ENCODE assay signal across 5 fruit fly cellular contexts in the genomic region with DNA sequence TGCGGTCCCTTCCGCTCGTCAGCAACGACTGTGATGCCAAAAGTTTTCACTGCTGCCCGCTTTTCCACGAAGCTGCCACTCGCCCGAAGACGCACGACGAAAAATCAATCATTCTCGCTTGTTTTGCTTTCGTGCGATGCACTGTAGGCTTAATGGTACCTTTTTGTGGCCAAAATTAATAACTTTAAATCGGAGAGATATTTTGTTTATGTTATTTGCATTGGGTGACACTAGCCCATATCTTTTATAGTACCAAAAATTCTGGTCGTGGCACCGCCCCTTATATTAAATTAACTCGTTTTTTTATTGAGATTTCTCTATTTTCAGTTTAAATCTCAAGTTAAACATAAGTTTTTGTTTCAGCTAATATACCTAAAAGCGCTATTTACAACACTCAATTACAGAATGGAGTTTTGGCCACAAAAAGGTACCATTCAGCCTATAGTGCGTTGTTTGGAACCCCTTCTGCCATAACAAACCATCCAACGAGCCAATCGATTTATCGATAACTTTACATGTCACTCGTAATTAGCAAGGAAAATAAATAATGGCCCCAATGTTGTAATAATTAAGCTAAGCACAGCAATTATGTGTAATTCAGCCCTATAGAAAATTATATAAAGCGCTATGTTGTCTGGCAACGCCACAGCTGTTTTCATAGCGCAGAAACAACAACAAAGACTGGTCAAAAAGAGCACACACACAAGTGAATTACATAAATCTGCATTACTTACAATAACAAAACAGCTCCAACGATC.
TF ChIP-seq lines count a peak whose summit lies in the region.

No protein-coding gene starts in this region.

TF ChIP-seq in whole organism, adult, 20 proteins besides CTCF, POLR2A, EP300 and RAD21 (continued from another document):
- TF ChIP-seq Clk (GFP tag; optimal IDR thresholded peaks at IDR 0.05; lab: Kevin White, UChicago) (peak; percentile 21), CG7101 (tag; optimal IDR thresholded peaks at IDR 0.05; lab: Kevin White, UChicago) (peak; percentile 65), CG1620 (GFP tag; optimal IDR thresholded peaks at IDR 0.05; lab: Kevin White, UChicago) (peak; percentile 17), CG11617 (GFP tag; optimal IDR thresholded peaks at IDR 0.05; lab: Kevin White, UChicago) (peak; percentile 68), cic (GFP tag; optimal IDR thresholded peaks at IDR 0.05; lab: Kevin White, UChicago) (peak; percentile 25)

TF ChIP-seq in whole organism, embryonic, 481 proteins besides CTCF, POLR2A, EP300 and RAD21 (continued from another document and continues in another):
- no peak for TF ChIP-seq Hey (tag; optimal IDR thresholded peaks at IDR 0.05; lab: Kevin White, UChicago)
- peak; percentile 84 for TF ChIP-seq CG2678 (tag; optimal IDR thresholded peaks at IDR 0.05; lab: Kevin White, UChicago)
- TF ChIP-seq ewg (GFP tag; optimal IDR thresholded peaks at IDR 0.05; lab: Kevin White, UChicago), result peak; percentile 16
- no peak for TF ChIP-seq CG11456 (GFP tag; IDR thresholded peaks at IDR 0.05; lab: Robert Waterston, UW)
- TF ChIP-seq vfl (GFP tag; optimal IDR thresholded peaks at IDR 0.05; lab: Kevin White, UChicago), result no peak
- TF ChIP-seq CG10979 (tag; optimal IDR thresholded peaks at IDR 0.05; lab: Kevin White, UChicago), result peak; percentile 68
- peak; percentile 42; the same call in 1 of the 2 replicates for TF ChIP-seq amos (GFP tag; IDR thresholded peaks at IDR 0.05; lab: Robert Waterston, UW; ENCODE audit: partially characterized antibody)
- peak; percentile 74 for TF ChIP-seq Oli (tag; optimal IDR thresholded peaks at IDR 0.05; lab: Kevin White, UChicago)
- no peak for TF ChIP-seq dati (GFP tag; IDR thresholded peaks at IDR 0.05; lab: Robert Waterston, UW)
- TF ChIP-seq sug (tag; optimal IDR thresholded peaks at IDR 0.05; lab: Kevin White, UChicago), result peak; percentile 64
- peak; percentile 14; the same call in 1 of the 2 replicates for TF ChIP-seq vvl (GFP tag; IDR thresholded peaks at IDR 0.05; lab: Robert Waterston, UW)
- peak; percentile 50; the same call in 2 of the 3 replicates for TF ChIP-seq tgo (GFP tag; IDR thresholded peaks at IDR 0.05; lab: Robert Waterston, UW)
- TF ChIP-seq CG16779 (GFP tag; IDR thresholded peaks at IDR 0.05; lab: Robert Waterston, UW), result no peak
- TF ChIP-seq pum (GFP tag; optimal IDR thresholded peaks at IDR 0.05; lab: Kevin White, UChicago), result peak; percentile 57
- peak; percentile 78 for TF ChIP-seq CG18262 (tag; optimal IDR thresholded peaks at IDR 0.05; lab: Kevin White, UChicago)
- TF ChIP-seq stc (GFP tag; IDR thresholded peaks at IDR 0.05; lab: Robert Waterston, UW), result no peak
- peak; percentile 65 for TF ChIP-seq CG3407 (GFP tag; optimal IDR thresholded peaks at IDR 0.05; lab: Kevin White, UChicago)
- peak; percentile 30 for TF ChIP-seq MBD-R2 (GFP tag; IDR thresholded peaks at IDR 0.05; lab: Robert Waterston, UW)
- peak in 1 of 2 experiments; percentile 52 for TF ChIP-seq crp (GFP tag; optimal IDR thresholded peaks at IDR 0.05; lab: Kevin White, UChicago)
- no peak for TF ChIP-seq CG31365 (tag; optimal IDR thresholded peaks at IDR 0.05; lab: Kevin White, UChicago)
- TF ChIP-seq stwl (tag; optimal IDR thresholded peaks at IDR 0.05; lab: Kevin White, UChicago), result peak; percentile 27
- peak; percentile 93 for TF ChIP-seq row (GFP tag; IDR thresholded peaks at IDR 0.05; lab: Robert Waterston, UW)
- peak; percentile 55 for TF ChIP-seq fd96Cb (tag; optimal IDR thresholded peaks at IDR 0.05; lab: Kevin White, UChicago)
- peak; percentile 82 for TF ChIP-seq CoRest (tag; optimal IDR thresholded peaks at IDR 0.05; lab: Kevin White, UChicago)
- peak; percentile 76 for TF ChIP-seq nmo (GFP tag; optimal IDR thresholded peaks at IDR 0.05; lab: Kevin White, UChicago)
- peak; percentile 57 for TF ChIP-seq CG15011 (GFP tag; optimal IDR thresholded peaks at IDR 0.05; lab: Kevin White, UChicago)
- peak; percentile 89 for TF ChIP-seq Hmr (GFP tag; optimal IDR thresholded peaks at IDR 0.05; lab: Kevin White, UChicago)
- no peak for TF ChIP-seq sc (optimal IDR thresholded peaks at IDR 0.05; lab: Kevin White, UChicago)
- TF ChIP-seq sc (GFP tag; optimal IDR thresholded peaks at IDR 0.05; lab: Kevin White, UChicago), result peak; percentile 13

TF ChIP-seq in whole organism, prepupa, 60 proteins besides CTCF, POLR2A, EP300 and RAD21 (continued from another document and continues in another):
- TF ChIP-seq Eip78C (GFP tag; lab: Kevin White, UChicago) (peak; percentile 91), CG11902 (GFP tag; optimal IDR thresholded peaks at IDR 0.05; lab: Kevin White, UChicago) (no peak), CG7368 (GFP tag; optimal IDR thresholded peaks at IDR 0.05; lab: Kevin White, UChicago) (peak; percentile 21), OdsH (GFP tag; optimal IDR thresholded peaks at IDR 0.05; lab: Kevin White, UChicago) (peak; percentile 31), CG8632 (GFP tag; optimal IDR thresholded peaks at IDR 0.05; lab: Kevin White, UChicago) (peak; percentile 47), CG4318 (GFP tag; optimal IDR thresholded peaks at IDR 0.05; lab: Kevin White, UChicago) (peak; percentile 60), CG6792 (GFP tag; optimal IDR thresholded peaks at IDR 0.05; lab: Kevin White, UChicago) (peak; percentile 55), net (GFP tag; optimal IDR thresholded peaks at IDR 0.05; lab: Kevin White, UChicago) (peak; percentile 67), dac (GFP tag; optimal IDR thresholded peaks at IDR 0.05; lab: Kevin White, UChicago) (peak; percentile 68), Hr38 (GFP tag; optimal IDR thresholded peaks at IDR 0.05; lab: Kevin White, UChicago) (no peak), CG8119 (GFP tag; IDR thresholded peaks at IDR 0.05; lab: Robert Waterston, UW) (peak; percentile 68; the same call in 2 of the 3 replicates), fkh (GFP tag; optimal IDR thresholded peaks at IDR 0.05; lab: Kevin White, UChicago) (peak; percentile 7), CG31627 (GFP tag; optimal IDR thresholded peaks at IDR 0.05; lab: Kevin White, UChicago) (peak; percentile 44), Ets96B (tag; optimal IDR thresholded peaks at IDR 0.05; lab: Kevin White, UChicago) (peak; percentile 66), CG15336 (GFP tag; IDR thresholded peaks at IDR 0.05; lab: Robert Waterston, UW) (peak; percentile 72; the same call in 1 of the 2 replicates), acj6 (GFP tag; optimal IDR thresholded peaks at IDR 0.05; lab: Kevin White, UChicago) (peak; percentile 42), CG32006 (GFP tag; optimal IDR thresholded peaks at IDR 0.05; lab: Kevin White, UChicago) (peak; percentile 90), Hr4 (GFP tag; optimal IDR thresholded peaks at IDR 0.05; lab: Kevin White, UChicago) (peak; percentile 78), fd59A (GFP tag; optimal IDR thresholded peaks at IDR 0.05; lab: Kevin White, UChicago) (peak; percentile 51), CG1621 (tag; optimal IDR thresholded peaks at IDR 0.05; lab: Kevin White, UChicago) (peak; percentile 44), CG11294 (GFP tag; IDR thresholded peaks at IDR 0.05; lab: Robert Waterston, UW) (no peak), dsx (GFP tag; optimal IDR thresholded peaks at IDR 0.05; lab: Kevin White, UChicago; ENCODE audit: poor library complexity, severe bottlenecking) (peak; percentile 46), CG11762 (GFP tag; optimal IDR thresholded peaks at IDR 0.05; lab: Kevin White, UChicago; ENCODE audit: insufficient read depth) (peak; percentile 38), lz (GFP tag; optimal IDR thresholded peaks at IDR 0.05; lab: Kevin White, UChicago) (peak; percentile 65), eg (GFP tag; IDR thresholded peaks at IDR 0.05; lab: Robert Waterston, UW) (peak; percentile 40; the same call in 2 of the 3 replicates), Lpt (GFP tag; optimal IDR thresholded peaks at IDR 0.05; lab: Kevin White, UChicago) (peak; percentile 40), CG10669 (GFP tag; optimal IDR thresholded peaks at IDR 0.05; lab: Kevin White, UChicago) (peak; percentile 67), Ets21C (GFP tag; optimal IDR thresholded peaks at IDR 0.05; lab: Kevin White, UChicago) (peak; percentile 41), Gug (GFP tag; IDR thresholded peaks at IDR 0.05; lab: Robert Waterston, UW) (peak; percentile 41; the same call in 1 of the 2 replicates)

TF ChIP-seq in whole organism, pupa, 21 proteins besides CTCF, POLR2A, EP300 and RAD21 (continued from another document):
- TF ChIP-seq Pif1B (GFP tag; optimal IDR thresholded peaks at IDR 0.05; lab: Kevin White, UChicago), result peak; percentile 45
- peak; percentile 83 for TF ChIP-seq CG8301 (tag; optimal IDR thresholded peaks at IDR 0.05; lab: Kevin White, UChicago)
- peak; percentile 38 for TF ChIP-seq CG15710 (tag; optimal IDR thresholded peaks at IDR 0.05; lab: Kevin White, UChicago)

TF ChIP-seq in whole organism, wandering third instar larva, 38 proteins besides CTCF, POLR2A, EP300 and RAD21 (continued from another document):
- TF ChIP-seq HLH106 (tag; optimal IDR thresholded peaks at IDR 0.05; lab: Kevin White, UChicago), result peak; percentile 66
- peak; percentile 53 for TF ChIP-seq Vsx2 (GFP tag; optimal IDR thresholded peaks at IDR 0.05; lab: Kevin White, UChicago; ENCODE audit: partially characterized antibody)
- no peak for TF ChIP-seq tai (GFP tag; optimal IDR thresholded peaks at IDR 0.05; lab: Kevin White, UChicago)
- TF ChIP-seq usp (GFP tag; optimal IDR thresholded peaks at IDR 0.05; lab: Kevin White, UChicago), result no peak
- TF ChIP-seq Abd-B (GFP tag; optimal IDR thresholded peaks at IDR 0.05; lab: Kevin White, UChicago), result no peak
- no peak for TF ChIP-seq CG9705 (GFP tag; optimal IDR thresholded peaks at IDR 0.05; lab: Kevin White, UChicago)
- TF ChIP-seq brk (GFP tag; optimal IDR thresholded peaks at IDR 0.05; lab: Kevin White, UChicago), result no peak
- TF ChIP-seq Myc (optimal IDR thresholded peaks at IDR 0.05; lab: Kevin White, UChicago), result no peak
- TF ChIP-seq dmrt93B (GFP tag; optimal IDR thresholded peaks at IDR 0.05; lab: Kevin White, UChicago), result no peak
- peak; percentile 15 for TF ChIP-seq OdsH (GFP tag; optimal IDR thresholded peaks at IDR 0.05; lab: Kevin White, UChicago)
- TF ChIP-seq CG32264 (GFP tag; optimal IDR thresholded peaks at IDR 0.05; lab: Kevin White, UChicago), result no peak
- TF ChIP-seq lola (GFP tag; optimal IDR thresholded peaks at IDR 0.05; lab: Kevin White, UChicago), result no peak
- TF ChIP-seq fru (GFP tag; optimal IDR thresholded peaks at IDR 0.05; lab: Kevin White, UChicago), result peak; percentile 43
- TF ChIP-seq Hr83 (GFP tag; optimal IDR thresholded peaks at IDR 0.05; lab: Kevin White, UChicago; ENCODE audit: poor library complexity, severe bottlenecking), result no peak
- peak; percentile 12 for TF ChIP-seq sv (GFP tag; optimal IDR thresholded peaks at IDR 0.05; lab: Kevin White, UChicago)
- TF ChIP-seq br (GFP tag; optimal IDR thresholded peaks at IDR 0.05; lab: Kevin White, UChicago), result peak; percentile 58
- no peak for TF ChIP-seq Dfd (GFP tag; optimal IDR thresholded peaks at IDR 0.05; lab: Kevin White, UChicago)
- peak; percentile 61 for TF ChIP-seq Sp1 (GFP tag; optimal IDR thresholded peaks at IDR 0.05; lab: Kevin White, UChicago)
- TF ChIP-seq dsf (GFP tag; optimal IDR thresholded peaks at IDR 0.05; lab: Kevin White, UChicago; ENCODE audit: borderline replicate concordance), result no peak
